Fruit fly (Drosophila melanogaster): ENCODE measurements around the gene mRpL28.
A peak's percentile ranks its signal among the peaks of the same experiment; 100 is the strongest.

DNA sequence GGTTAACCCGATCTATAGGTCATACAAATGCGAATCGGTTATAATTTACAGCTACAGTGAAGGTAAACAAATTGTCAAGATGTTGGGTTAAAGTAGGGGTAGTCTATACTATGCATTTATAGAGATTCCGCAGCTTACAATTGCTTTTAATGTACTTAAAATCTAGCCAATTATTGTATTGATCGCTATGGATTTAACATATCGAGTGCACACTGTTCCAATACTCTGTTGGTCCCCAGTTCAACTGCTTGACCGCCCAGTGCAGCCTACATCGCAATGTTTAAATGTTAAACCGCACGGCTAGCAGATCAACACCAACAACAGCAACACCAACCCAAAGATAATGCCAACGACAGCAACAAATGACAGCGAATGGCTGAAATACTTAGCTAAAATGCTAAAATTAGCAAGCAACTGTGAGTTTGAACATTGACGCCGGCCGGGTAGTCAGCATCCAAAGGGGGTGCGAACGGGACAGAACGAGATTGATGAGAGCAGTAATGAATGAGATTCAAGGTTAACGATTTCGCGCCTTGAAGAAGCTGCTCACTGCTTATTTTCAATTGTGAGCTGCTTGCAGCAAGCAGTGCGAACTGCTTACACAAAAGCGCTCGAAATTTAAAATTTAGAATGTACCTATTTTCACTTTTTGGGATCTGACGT is 27.3 kb downstream of the mRpL28 start:
- TF ChIP-seq ovo (GFP tag; optimal IDR thresholded peaks at IDR 0.05) (no peak), CG7045 (GFP tag; optimal IDR thresholded peaks at IDR 0.05) (no peak), CG11617 (GFP tag; optimal IDR thresholded peaks at IDR 0.05) (no peak), Clk (GFP tag; optimal IDR thresholded peaks at IDR 0.05) (no peak), CG12768 (GFP tag; optimal IDR thresholded peaks at IDR 0.05) (peak; percentile 11), CG5204 (GFP tag; optimal IDR thresholded peaks at IDR 0.05) (no peak), kay (GFP tag; ENCODE audit: borderline replicate concordance) (peak; percentile 33), Hr96 (GFP tag; optimal IDR thresholded peaks at IDR 0.05) (no peak), CG1620 (GFP tag; optimal IDR thresholded peaks at IDR 0.05) (no peak), CG14711 (tag; optimal IDR thresholded peaks at IDR 0.05) (peak; percentile 35), cnc (optimal IDR thresholded peaks at IDR 0.05) (no peak)
